Worm (Caenorhabditis elegans) whole organism, late embryonic: ENCODE measurements around the gene tctn-1.

Source experiments
- C08G9.2 ChIP-seq: sonication (generic microtip); optimal IDR thresholded peaks from 2 replicates; lab custom pipeline; 2016; ENCODE audit warnings: mild to moderate bottlenecking, missing genetic modification characterization, moderate library complexity, missing compliant biosample characterization
- C38D4.7 ChIP-seq: fragments of 200-800 bp; sonication (Bioruptor generic); optimal IDR thresholded peaks from 2 replicates; lab custom pipeline; 2018; ENCODE audit warnings: mild to moderate bottlenecking, missing genetic modification characterization, moderate library complexity, missing compliant biosample characterization
- T23F11.4 ChIP-seq: fragments of 200-800 bp; sonication (Bioruptor generic); optimal IDR thresholded peaks from 2 replicates; lab custom pipeline; 2018; ENCODE audit warnings: mild to moderate bottlenecking, missing genetic modification characterization, missing compliant biosample characterization
- ama-1 ChIP-seq: fragments of 150-350 bp; optimal IDR thresholded peaks from 2 replicates; lab custom pipeline; 2014
- ceh-14 ChIP-seq: sonication (generic microtip); optimal IDR thresholded peaks from 2 replicates; lab custom pipeline; 2016; ENCODE audit warnings: missing genotype, missing genetic modification characterization, missing compliant biosample characterization
- ceh-2 ChIP-seq: sonication (generic microtip); optimal IDR thresholded peaks from 2 replicates; lab custom pipeline; 2016; ENCODE audit warnings: missing genotype, missing genetic modification characterization, missing compliant biosample characterization
- ceh-22 ChIP-seq: sonication (generic microtip); optimal IDR thresholded peaks from 2 replicates; lab custom pipeline; 2017; ENCODE audit warnings: missing biosample characterization, missing genetic modification characterization
- ceh-24 ChIP-seq: sonication (generic microtip); optimal IDR thresholded peaks from 2 replicates; lab custom pipeline; 2016; ENCODE audit warnings: mild to moderate bottlenecking, missing genetic modification characterization, missing compliant biosample characterization
- ceh-31 ChIP-seq: sonication (generic microtip); optimal IDR thresholded peaks from 2 replicates; lab custom pipeline; 2016; ENCODE audit warnings: missing genetic modification characterization, missing compliant biosample characterization
- ceh-34 ChIP-seq: sonication (generic microtip); optimal IDR thresholded peaks from 2 replicates; lab custom pipeline; 2016; ENCODE audit warnings: mild to moderate bottlenecking, missing genetic modification characterization, missing compliant biosample characterization
- ceh-45 ChIP-seq: fragments of 200-800 bp; sonication (Bioruptor generic); IDR thresholded peaks from 2 replicates; pipeline ENCODE4 v1.3.6; 2022; ENCODE audit warnings: missing genetic modification reagents, missing genetic modification characterization, missing compliant biosample characterization
- ceh-48 ChIP-seq: sonication (generic microtip); optimal IDR thresholded peaks from 2 replicates; lab custom pipeline; 2016; ENCODE audit warnings: missing genetic modification characterization, inconsistent platforms, missing compliant biosample characterization
- che-1 ChIP-seq: sonication (generic microtip); optimal IDR thresholded peaks from 2 replicates; lab custom pipeline; 2016; ENCODE audit warnings: mild to moderate bottlenecking, missing genetic modification characterization, missing compliant biosample characterization
- dmd-4 ChIP-seq: sonication (generic microtip); optimal IDR thresholded peaks from 2 replicates; lab custom pipeline; 2016; ENCODE audit warnings: borderline replicate concordance, missing genetic modification characterization, missing compliant biosample characterization
- dve-1 ChIP-seq: sonication (generic microtip); optimal IDR thresholded peaks from 2 replicates; lab custom pipeline; 2017; ENCODE audit warnings: antibody characterized with exemption, mild to moderate bottlenecking, missing genetic modification characterization, missing compliant biosample characterization
- elt-2 ChIP-seq: sonication (generic microtip); optimal IDR thresholded peaks from 2 replicates; lab custom pipeline; 2016; ENCODE audit warnings: missing genetic modification reagents, missing genetic modification characterization, missing compliant biosample characterization
- eyg-1 ChIP-seq: sonication (generic microtip); optimal IDR thresholded peaks from 2 replicates; lab custom pipeline; 2016; ENCODE audit warnings: missing genotype, missing genetic modification characterization, missing compliant biosample characterization
- fkh-10 ChIP-seq: fragments of 150-350 bp; optimal IDR thresholded peaks from 2 replicates; lab custom pipeline; 2014; ENCODE audit warnings: missing biosample characterization, missing genetic modification reagents, missing genetic modification characterization
- gmeb-2 ChIP-seq: sonication (generic microtip); optimal IDR thresholded peaks from 2 replicates; lab custom pipeline; 2016; ENCODE audit warnings: missing genetic modification characterization, inconsistent platforms, missing compliant biosample characterization
- hlh-15 ChIP-seq: sonication (generic microtip); optimal IDR thresholded peaks from 2 replicates; lab custom pipeline; 2016; ENCODE audit warnings: missing genetic modification characterization, missing compliant biosample characterization
- hlh-30 ChIP-seq: sonication (generic microtip); optimal IDR thresholded peaks from 2 replicates; lab custom pipeline; 2017; ENCODE audit warnings: antibody characterized with exemption, missing genetic modification characterization, missing compliant biosample characterization; ENCODE audit not compliant: insufficient read depth
- hlh-6 ChIP-seq: sonication (generic microtip); optimal IDR thresholded peaks from 2 replicates; lab custom pipeline; 2016; ENCODE audit warnings: missing genotype, missing genetic modification characterization, missing compliant biosample characterization
- hlh-8 ChIP-seq: sonication (generic microtip); optimal IDR thresholded peaks from 2 replicates; lab custom pipeline; 2016; ENCODE audit warnings: missing genotype, missing genetic modification characterization, missing compliant biosample characterization
- lin-11 ChIP-seq: fragments of 200-800 bp; sonication (Bioruptor generic); optimal IDR thresholded peaks from 2 replicates; lab custom pipeline; 2018; ENCODE audit warnings: mild to moderate bottlenecking, missing genetic modification characterization, missing compliant biosample characterization
- madf-2 ChIP-seq: sonication (generic microtip); optimal IDR thresholded peaks from 2 replicates; lab custom pipeline; 2017; ENCODE audit warnings: missing genetic modification characterization, missing compliant biosample characterization
- mec-3 ChIP-seq: sonication (generic microtip); optimal IDR thresholded peaks from 2 replicates; lab custom pipeline; 2016; ENCODE audit warnings: borderline replicate concordance, missing genetic modification characterization, missing compliant biosample characterization
- nhr-11 ChIP-seq: fragments of 150-350 bp; optimal IDR thresholded peaks from 2 replicates; lab custom pipeline; 2014; ENCODE audit warnings: missing biosample characterization, missing genetic modification characterization
- nhr-232 ChIP-seq: sonication (generic microtip); optimal IDR thresholded peaks from 2 replicates; lab custom pipeline; 2016; ENCODE audit warnings: missing genetic modification characterization, missing compliant biosample characterization
- npax-4 ChIP-seq: sonication (generic microtip); optimal IDR thresholded peaks from 2 replicates; lab custom pipeline; 2016; ENCODE audit warnings: missing genetic modification characterization, missing compliant biosample characterization
- odd-2 ChIP-seq: sonication (generic microtip); optimal IDR thresholded peaks from 2 replicates; lab custom pipeline; 2017; ENCODE audit warnings: antibody characterized with exemption, mild to moderate bottlenecking, missing genetic modification characterization, missing compliant biosample characterization
- pag-3 ChIP-seq: sonication (generic microtip); optimal IDR thresholded peaks from 2 replicates; lab custom pipeline; 2016; ENCODE audit warnings: missing compliant biosample characterization, missing genetic modification characterization, borderline replicate concordance
- pat-9 ChIP-seq: fragments of 200-800 bp; sonication (Bioruptor generic); optimal IDR thresholded peaks from 2 replicates; lab custom pipeline; 2018; ENCODE audit warnings: mild to moderate bottlenecking, missing genetic modification characterization, moderate library complexity, missing compliant biosample characterization
- pax-1 ChIP-seq: fragments of 150-350 bp; optimal IDR thresholded peaks from 2 replicates; lab custom pipeline; 2014; ENCODE audit warnings: missing biosample characterization, missing genetic modification characterization
- pha-2 ChIP-seq: sonication (generic microtip); optimal IDR thresholded peaks from 2 replicates; lab custom pipeline; 2017; ENCODE audit warnings: mild to moderate bottlenecking, missing genetic modification characterization, missing compliant biosample characterization
- pqm-1 ChIP-seq: sonication (generic microtip); optimal IDR thresholded peaks from 2 replicates; lab custom pipeline; 2016; ENCODE audit warnings: missing genetic modification characterization, missing compliant biosample characterization
- pros-1 ChIP-seq: fragments of 150-350 bp; optimal IDR thresholded peaks from 2 replicates; lab custom pipeline; 2014; ENCODE audit warnings: missing biosample characterization, missing genetic modification reagents, missing genetic modification characterization
- ref-2 ChIP-seq: sonication (generic microtip); optimal IDR thresholded peaks from 2 replicates; lab custom pipeline; 2016; ENCODE audit warnings: missing genetic modification characterization, missing compliant biosample characterization
- rnt-1 ChIP-seq: sonication (generic microtip); optimal IDR thresholded peaks from 2 replicates; lab custom pipeline; 2016; ENCODE audit warnings: missing genetic modification characterization, missing compliant biosample characterization
- sdc-2 ChIP-seq: sonication (generic microtip); optimal IDR thresholded peaks from 2 replicates; lab custom pipeline; 2016; ENCODE audit warnings: missing genotype, missing genetic modification characterization, missing compliant biosample characterization
- sox-2 ChIP-seq: fragments of 200-800 bp; sonication (Bioruptor generic); IDR thresholded peaks from 2 replicates; pipeline ENCODE4 v1.3.6; 2022; ENCODE audit warnings: missing genetic modification reagents, missing genetic modification characterization, missing compliant biosample characterization
- sox-4 ChIP-seq: sonication (generic microtip); optimal IDR thresholded peaks from 2 replicates; lab custom pipeline; 2017; ENCODE audit warnings: mild to moderate bottlenecking, missing genetic modification characterization, inconsistent platforms, missing compliant biosample characterization
- tbx-2 ChIP-seq: sonication (generic microtip); optimal IDR thresholded peaks from 2 replicates; lab custom pipeline; 2016; ENCODE audit warnings: missing genetic modification characterization, missing compliant biosample characterization
- tbx-7 ChIP-seq: sonication (generic microtip); optimal IDR thresholded peaks from 2 replicates; lab custom pipeline; 2016; ENCODE audit warnings: missing genotype, missing genetic modification characterization, missing compliant biosample characterization
- ttx-3 ChIP-seq: sonication (generic microtip); optimal IDR thresholded peaks from 2 replicates; lab custom pipeline; 2016; ENCODE audit warnings: missing genetic modification reagents, missing genetic modification characterization, missing compliant biosample characterization
- unc-42 ChIP-seq: sonication (generic microtip); optimal IDR thresholded peaks from 2 replicates; lab custom pipeline; 2016; ENCODE audit warnings: missing genotype, missing genetic modification characterization, missing compliant biosample characterization
- unc-55 ChIP-seq: sonication (generic microtip); optimal IDR thresholded peaks from 2 replicates; lab custom pipeline; 2017; ENCODE audit warnings: missing biosample characterization, missing genetic modification reagents, missing genetic modification characterization
- ztf-16 ChIP-seq: sonication (generic microtip); optimal IDR thresholded peaks from 2 replicates; lab custom pipeline; 2017; ENCODE audit warnings: missing genetic modification characterization, missing compliant biosample characterization

The tctn-1 gene

ce11 chrIV:4749728-4750278 is 2.2 kb upstream of the tctn-1 start, which contains the start of the genes rpl-20 and Y17G9B.5 (continued):
- TF ChIP-seq npax-4 (no peak), pag-3 (tag; lab: Kevin White, UChicago) (peak; percentile 35), ceh-2 (tag; lab: Kevin White, UChicago) (peak; percentile 63), unc-55 (peak; percentile 76), sox-4 (peak; percentile 58), lin-11 (tag; lab: Kevin White, UChicago) (peak; percentile 60), eyg-1 (tag; lab: Kevin White, UChicago) (peak; percentile 17), dmd-4 (no peak), hlh-8 (tag; lab: Kevin White, UChicago) (peak; percentile 72), C08G9.2 (peak; percentile 70), ref-2 (tag; lab: Kevin White, UChicago) (peak; percentile 99), mec-3 (tag; lab: Kevin White, UChicago) (no peak), ama-1 (lab: Kevin White, UChicago) (no peak), sdc-2 (tag; lab: Kevin White, UChicago) (peak; percentile 68), tbx-7 (peak; percentile 61), nhr-232 (no peak), pqm-1 (tag; lab: Kevin White, UChicago) (peak; percentile 81), pax-1 (tag; lab: Kevin White, UChicago) (peak; percentile 85), rnt-1 (tag; lab: Kevin White, UChicago) (peak; percentile 97), unc-42 (tag; lab: Kevin White, UChicago) (peak; percentile 98), dve-1 (peak; percentile 94)
- TF ChIP-seq, all 69 proteins: peak for 59

ce11 chrIV:4749155-4749554 is 1.5 kb upstream of the tctn-1 start:
- no peak for TF ChIP-seq npax-4
- TF ChIP-seq ref-2 (tag; lab: Kevin White, UChicago) = no peak
- no peak for TF ChIP-seq fkh-10 (GFP tag; lab: Kevin White, UChicago)
- TF ChIP-seq elt-2 = no peak
- no peak for TF ChIP-seq T23F11.4 (GFP tag; lab: Kevin White, UChicago)

DNA sequence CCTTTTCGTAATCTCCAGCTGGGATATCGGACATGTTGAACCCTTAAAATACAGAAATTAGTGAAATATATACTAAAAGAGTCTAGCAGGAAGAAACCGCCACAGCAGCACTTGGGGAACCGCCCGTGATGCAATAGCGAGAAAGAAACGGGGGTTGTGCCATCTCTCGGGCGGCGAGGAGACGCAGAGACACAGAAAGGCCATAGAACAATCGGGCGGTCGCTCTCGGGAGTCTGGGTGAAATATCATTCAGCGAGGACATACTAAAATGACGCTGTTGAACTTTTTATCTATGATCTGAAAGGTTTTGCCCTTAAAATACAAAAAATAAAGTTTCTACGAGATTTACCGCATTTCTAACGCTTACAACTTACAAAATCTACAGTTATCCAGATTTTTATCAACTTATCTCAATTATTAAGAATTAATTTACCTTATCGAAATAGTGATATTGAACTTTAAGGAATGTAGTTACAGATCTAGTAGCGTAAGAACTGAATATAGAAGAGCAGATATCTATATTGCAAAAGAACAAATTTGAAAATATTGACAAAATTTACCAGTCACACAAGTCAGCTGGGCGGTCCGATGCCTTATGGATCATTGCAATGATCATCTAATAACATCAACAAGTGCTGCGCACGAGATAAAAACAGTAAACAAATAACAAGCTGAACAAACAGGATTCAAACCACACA is 925 bp upstream of the tctn-1 start, which contains the start of gene cyc-2.1:
Gene cyc-2.1 (minus strand): TSS at position 605 of the 698 bp plus-strand sequence.
- peak; percentile 37 for TF ChIP-seq ceh-34 (tag; lab: Kevin White, UChicago)
- TF ChIP-seq sox-2 (GFP tag; lab: Robert Waterston, UW) = no peak
- no peak for TF ChIP-seq hlh-6
- TF ChIP-seq ceh-22 = no peak
- no peak for TF ChIP-seq hlh-8 (tag; lab: Kevin White, UChicago)
- no peak for TF ChIP-seq ttx-3
- no peak for TF ChIP-seq madf-2 (tag; lab: Kevin White, UChicago)
- no peak for TF ChIP-seq ceh-48 (tag; lab: Kevin White, UChicago)
- TF ChIP-seq tbx-7 = no peak
- TF ChIP-seq ceh-45 (GFP tag; lab: Robert Waterston, UW) = no peak
- TF ChIP-seq sox-4 = no peak
- TF ChIP-seq pat-9 (tag; lab: Kevin White, UChicago) = no peak
- TF ChIP-seq pros-1 (tag; lab: Kevin White, UChicago) = no peak
- no peak for TF ChIP-seq dve-1
- no peak for TF ChIP-seq ztf-16 (tag; lab: Kevin White, UChicago)
- no peak for TF ChIP-seq gmeb-2 (tag; lab: Kevin White, UChicago)
- TF ChIP-seq hlh-30 (tag; lab: Kevin White, UChicago) = no peak
- peak; percentile 9 for TF ChIP-seq tbx-2 (tag; lab: Kevin White, UChicago)
- no peak for TF ChIP-seq ceh-24 (tag; lab: Kevin White, UChicago)
- no peak for TF ChIP-seq hlh-15 (tag; lab: Kevin White, UChicago)
- no peak for TF ChIP-seq npax-4
- TF ChIP-seq odd-2 (tag; lab: Kevin White, UChicago) = no peak
- peak; percentile 6 for TF ChIP-seq pqm-1 (tag; lab: Kevin White, UChicago)
- TF ChIP-seq nhr-11 (tag; lab: Kevin White, UChicago) = no peak
- no peak for TF ChIP-seq T23F11.4 (GFP tag; lab: Kevin White, UChicago)
- TF ChIP-seq ceh-31 (tag; lab: Kevin White, UChicago) = peak; percentile 43
- TF ChIP-seq unc-55 = peak; percentile 22
- no peak for TF ChIP-seq fkh-10 (GFP tag; lab: Kevin White, UChicago)
- TF ChIP-seq C38D4.7 = no peak
- no peak for TF ChIP-seq C08G9.2
- peak; percentile 28 for TF ChIP-seq pha-2 (tag; lab: Kevin White, UChicago)
- no peak for TF ChIP-seq mec-3 (tag; lab: Kevin White, UChicago)
- TF ChIP-seq ceh-14 (tag; lab: Kevin White, UChicago) = no peak
- TF ChIP-seq che-1 (tag; lab: Kevin White, UChicago) = no peak
